2 fruit fly cellular contexts compared by ENCODE assay signal in the genomic region with DNA sequence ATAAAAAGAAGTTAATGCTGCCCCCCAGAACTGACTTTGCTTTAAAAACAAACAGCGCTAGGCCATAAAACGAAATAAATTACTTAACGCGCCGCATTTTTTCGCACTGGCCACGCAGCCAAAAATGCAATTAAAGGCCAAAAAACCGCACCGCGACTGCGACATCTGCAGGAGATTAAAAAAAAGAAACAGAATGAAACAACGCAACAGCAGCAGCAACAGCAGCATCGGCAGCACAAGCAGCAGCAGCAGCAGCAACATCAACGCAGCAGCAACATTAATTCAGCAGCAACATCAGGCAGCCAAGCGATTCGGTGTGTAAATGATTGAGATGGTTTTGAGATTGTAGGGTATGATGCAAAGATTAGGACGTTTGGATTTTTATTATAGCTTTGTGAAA.
TF ChIP-seq lines count a peak whose summit lies in the region.

No protein-coding gene starts in this region.

TF ChIP-seq in whole organism, prepupa, 60 proteins besides CTCF, POLR2A, EP300 and RAD21:
- TF ChIP-seq CG11902 (GFP tag; optimal IDR thresholded peaks at IDR 0.05; lab: Kevin White, UChicago) (no peak), CG3919 (GFP tag; optimal IDR thresholded peaks at IDR 0.05; lab: Kevin White, UChicago) (peak; percentile 39), CG10669 (GFP tag; optimal IDR thresholded peaks at IDR 0.05; lab: Kevin White, UChicago) (no peak), dsx (GFP tag; optimal IDR thresholded peaks at IDR 0.05; lab: Kevin White, UChicago; ENCODE audit: poor library complexity, severe bottlenecking) (no peak), CG16779 (tag; optimal IDR thresholded peaks at IDR 0.05; lab: Kevin White, UChicago) (no peak)

TF ChIP-seq in whole organism, wandering third instar larva, 38 proteins besides CTCF, POLR2A, EP300 and RAD21:
- no peak for TF ChIP-seq Abd-B (GFP tag; optimal IDR thresholded peaks at IDR 0.05; lab: Kevin White, UChicago)
- peak; percentile 94 for TF ChIP-seq Dfd (GFP tag; optimal IDR thresholded peaks at IDR 0.05; lab: Kevin White, UChicago)
- TF ChIP-seq CG9705 (GFP tag; optimal IDR thresholded peaks at IDR 0.05; lab: Kevin White, UChicago) = no peak
